Worm (Caenorhabditis elegans): ENCODE measurements around the gene klp-11.

- TF ChIP-seq snpc-4 (tag; optimal IDR thresholded peaks at IDR 0.05): no peak
- no peak for TF ChIP-seq elt-3 (tag; optimal IDR thresholded peaks at IDR 0.05)
- no peak for TF ChIP-seq ztf-11 (tag; optimal IDR thresholded peaks at IDR 0.05)
- no peak for TF ChIP-seq ham-2 (GFP tag; optimal IDR thresholded peaks at IDR 0.05)
- no peak for TF ChIP-seq ces-1 (GFP tag; optimal IDR thresholded peaks at IDR 0.05)
- no peak for TF ChIP-seq nhr-237 (tag; optimal IDR thresholded peaks at IDR 0.05)
Measured at ce11 chrIV:8794895-8795665, 33.2 kb upstream of the klp-11 start.

Data from whole organism, mixed stage, embryonic.